Worm (Caenorhabditis elegans) whole organism, L1 larva: ENCODE measurements around the gene ttbk-6.
A peak's percentile ranks its signal among the peaks of the same experiment; 100 is the strongest.

ENCODE experiments used
- C16A3.4 ChIP-seq: fragments of 150-350 bp; optimal IDR thresholded peaks from 2 replicates; lab custom pipeline; 2014; ENCODE audit warnings: missing biosample characterization, missing genetic modification characterization
- F16B12.6 ChIP-seq: fragments of 150-350 bp; optimal IDR thresholded peaks from 2 replicates; lab custom pipeline; 2014; ENCODE audit warnings: missing biosample characterization, missing genetic modification characterization
- Y116A8C.19 ChIP-seq: sonication (generic microtip); optimal IDR thresholded peaks from 2 replicates; lab custom pipeline; 2016; ENCODE audit warnings: missing compliant biosample characterization, missing genetic modification characterization, borderline replicate concordance
- aha-1 ChIP-seq: fragments of 150-350 bp; optimal IDR thresholded peaks from 2 replicates; lab custom pipeline; 2014; ENCODE audit warnings: missing biosample characterization, missing genetic modification characterization
- alr-1 ChIP-seq: fragments of 200-800 bp; sonication (Bioruptor generic); optimal IDR thresholded peaks from 2 replicates; lab custom pipeline; 2018; ENCODE audit warnings: borderline replicate concordance, mild to moderate bottlenecking, missing genetic modification characterization, missing compliant biosample characterization
- efl-1 ChIP-seq, 4 experiments: fragments of 150-350 bp; optimal IDR thresholded peaks in 3 of 4; peaks in 1 of 4; 1 replicate in 1 of 4; 2 replicates in 3 of 4; lab custom pipeline; 2014; ENCODE audit warnings: missing biosample characterization in 2 of 4, missing genetic modification characterization in 2 of 4, missing genetic modification reagents in 2 of 4
- egl-13 ChIP-seq: sonication (generic microtip); optimal IDR thresholded peaks from 2 replicates; lab custom pipeline; 2016; ENCODE audit warnings: missing genotype, missing genetic modification reagents, missing genetic modification characterization, missing compliant biosample characterization
- egl-27 ChIP-seq, 2 experiments: fragments of 150-350 bp in 1 of 2; sonication (generic microtip); optimal IDR thresholded peaks; 3 replicates each; lab custom pipeline; 2017 to 2018; ENCODE audit warnings: missing biosample characterization in 2 of 2, missing genetic modification characterization in 2 of 2, missing genetic modification reagents in 2 of 2
- elt-2 ChIP-seq: sonication (generic microtip); optimal IDR thresholded peaks from 2 replicates; lab custom pipeline; 2016; ENCODE audit warnings: missing genetic modification characterization, mild to moderate bottlenecking, inconsistent platforms, missing compliant biosample characterization, missing genetic modification reagents
- ets-5 ChIP-seq: fragments of 200-800 bp; sonication (Bioruptor generic); IDR thresholded peaks from 2 replicates; pipeline ENCODE4 v1.3.6; 2022; ENCODE audit warnings: missing genetic modification characterization, missing compliant biosample characterization
- fkh-10 ChIP-seq: sonication (generic microtip); optimal IDR thresholded peaks from 2 replicates; lab custom pipeline; 2017; ENCODE audit warnings: missing biosample characterization, missing genetic modification reagents, missing genetic modification characterization
- fkh-4 ChIP-seq: sonication (generic microtip); optimal IDR thresholded peaks from 2 replicates; lab custom pipeline; 2016; ENCODE audit warnings: missing compliant biosample characterization, missing genetic modification characterization, borderline replicate concordance
- fos-1 ChIP-seq: fragments of 150-350 bp; optimal IDR thresholded peaks from 2 replicates; lab custom pipeline; 2014; ENCODE audit warnings: missing biosample characterization, missing genetic modification characterization
- hpl-2 ChIP-seq: fragments of 150-350 bp; optimal IDR thresholded peaks from 2 replicates; lab custom pipeline; 2014; ENCODE audit warnings: missing biosample characterization, missing genetic modification reagents, missing genetic modification characterization
- irx-1 ChIP-seq: sonication (generic microtip); optimal IDR thresholded peaks from 2 replicates; lab custom pipeline; 2016; ENCODE audit warnings: missing genetic modification characterization, missing compliant biosample characterization
- isw-1 ChIP-seq: fragments of 200-800 bp; sonication (Bioruptor generic); IDR thresholded peaks from 2 replicates; pipeline ENCODE4 v1.3.6; 2022; ENCODE audit warnings: missing genetic modification characterization, missing compliant biosample characterization
- lin-14 ChIP-seq: fragments of 200-800 bp; sonication (Bioruptor generic); optimal IDR thresholded peaks from 2 replicates; lab custom pipeline; 2018; ENCODE audit warnings: mild to moderate bottlenecking, missing genetic modification characterization, moderate library complexity, missing compliant biosample characterization
- lin-15B ChIP-seq: fragments of 150-350 bp; sonication (generic microtip); optimal IDR thresholded peaks from 3 replicates; lab custom pipeline; 2014; ENCODE audit warnings: missing biosample characterization, missing genetic modification characterization
- lin-35 ChIP-seq, 2 experiments: fragments of 150-350 bp; optimal IDR thresholded peaks; 2 replicates each; lab custom pipeline; 2014; ENCODE audit warnings: missing biosample characterization in 2 of 2, missing genetic modification characterization in 2 of 2, missing genetic modification reagents in 2 of 2
- mab-9 ChIP-seq: fragments of 200-800 bp; sonication (Bioruptor generic); IDR thresholded peaks from 2 replicates; pipeline ENCODE4 v1.3.6; 2022; ENCODE audit warnings: missing genetic modification reagents, missing genetic modification characterization, missing compliant biosample characterization
- mef-2 ChIP-seq: fragments of 150-350 bp; optimal IDR thresholded peaks from 2 replicates; lab custom pipeline; 2014; ENCODE audit warnings: missing biosample characterization, missing genetic modification characterization
- nhr-20 ChIP-seq: sonication (generic microtip); optimal IDR thresholded peaks from 2 replicates; lab custom pipeline; 2016; ENCODE audit warnings: mild to moderate bottlenecking, missing genetic modification characterization, missing compliant biosample characterization
- nhr-47 ChIP-seq: sonication (generic microtip); optimal IDR thresholded peaks from 2 replicates; lab custom pipeline; 2016; ENCODE audit warnings: mild to moderate bottlenecking, missing genetic modification characterization, moderate library complexity, missing compliant biosample characterization
- nhr-84 ChIP-seq: sonication (generic microtip); optimal IDR thresholded peaks from 2 replicates; lab custom pipeline; 2017; ENCODE audit warnings: missing biosample characterization, missing genetic modification characterization
- pax-3 ChIP-seq: fragments of 200-800 bp; sonication (Bioruptor generic); optimal IDR thresholded peaks from 2 replicates; lab custom pipeline; 2018; ENCODE audit warnings: mild to moderate bottlenecking, missing genetic modification characterization, moderate library complexity, missing compliant biosample characterization
- rnt-1 ChIP-seq: sonication (generic microtip); optimal IDR thresholded peaks from 2 replicates; lab custom pipeline; 2016; ENCODE audit warnings: mild to moderate bottlenecking, missing genetic modification characterization, moderate library complexity, missing compliant biosample characterization
- snpc-4 ChIP-seq: fragments of 150-350 bp; optimal IDR thresholded peaks from 2 replicates; lab custom pipeline; 2014; ENCODE audit warnings: missing biosample characterization, missing genetic modification characterization
- snu-23 ChIP-seq: sonication (generic microtip); optimal IDR thresholded peaks from 2 replicates; lab custom pipeline; 2016; ENCODE audit warnings: missing genetic modification characterization, missing compliant biosample characterization
- sup-37 ChIP-seq: fragments of 200-800 bp; sonication (Bioruptor generic); optimal IDR thresholded peaks from 2 replicates; lab custom pipeline; 2018; ENCODE audit warnings: mild to moderate bottlenecking, missing genetic modification characterization, missing compliant biosample characterization
- swsn-7 ChIP-seq: sonication (generic microtip); optimal IDR thresholded peaks from 2 replicates; lab custom pipeline; 2016; ENCODE audit warnings: missing genetic modification characterization, missing compliant biosample characterization
- tbx-2 ChIP-seq: sonication (generic microtip); optimal IDR thresholded peaks from 2 replicates; lab custom pipeline; 2016; ENCODE audit warnings: missing genetic modification characterization, missing compliant biosample characterization
- xbp-1 ChIP-seq: sonication (generic microtip); optimal IDR thresholded peaks from 2 replicates; lab custom pipeline; 2016; ENCODE audit warnings: missing genetic modification characterization, missing compliant biosample characterization
- zag-1 ChIP-seq: fragments of 150-350 bp; optimal IDR thresholded peaks from 2 replicates; lab custom pipeline; 2014; ENCODE audit warnings: missing biosample characterization, missing genetic modification characterization
- zip-4 ChIP-seq: fragments of 200-800 bp; sonication (Bioruptor generic); optimal IDR thresholded peaks from 2 replicates; lab custom pipeline; 2018; ENCODE audit warnings: mild to moderate bottlenecking, missing genetic modification characterization, moderate library complexity, missing compliant biosample characterization
- ztf-4 ChIP-seq: fragments of 150-350 bp; optimal IDR thresholded peaks from 2 replicates; lab custom pipeline; 2014; ENCODE audit warnings: missing biosample characterization, missing genetic modification characterization

ttbk-6 gene

DNA sequence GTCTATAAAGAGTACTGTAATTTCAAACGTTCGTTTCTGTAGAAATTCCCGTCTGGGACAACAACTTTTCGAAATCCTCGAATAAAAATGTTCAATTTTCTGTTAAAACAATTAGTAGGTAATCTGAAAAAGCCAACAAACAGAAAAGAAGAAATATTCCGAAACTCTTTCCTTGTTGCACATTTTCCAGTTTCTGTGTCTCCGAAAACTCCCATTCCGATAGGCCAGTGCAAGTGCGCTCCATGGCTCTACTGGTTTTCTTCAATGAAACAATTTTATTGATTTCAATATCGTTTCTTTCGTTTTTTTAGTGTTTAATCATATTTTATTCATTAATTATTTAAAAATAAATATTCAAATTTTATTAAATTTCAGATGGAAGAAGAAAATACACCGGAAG lies 28.1 kb downstream of the ttbk-6 start, which contains the start of gene F54D8.6 (continued):
- TF ChIP-seq nhr-47 (tag; lab: Kevin White, UChicago), result peak; percentile 37
- TF ChIP-seq lin-35 (GFP tag; optimal IDR thresholded peaks at IDR 0.05; lab: Kevin White, UChicago), result peak; percentile 55 to 77
- peak; percentile 27; the same call in 1 of the 2 replicates for TF ChIP-seq isw-1
- TF ChIP-seq C16A3.4 (tag; lab: Kevin White, UChicago), result peak; percentile 77
- peak; percentile 37 for TF ChIP-seq F16B12.6 (tag; lab: Kevin White, UChicago)
- peak; percentile 56 for TF ChIP-seq lin-14
- no peak for TF ChIP-seq ztf-4
- TF ChIP-seq fos-1 (tag; lab: Kevin White, UChicago), result peak; percentile 14
- no peak for TF ChIP-seq Y116A8C.19 (tag; lab: Kevin White, UChicago)
- peak; percentile 82 for TF ChIP-seq rnt-1 (tag; lab: Kevin White, UChicago)

DNA sequence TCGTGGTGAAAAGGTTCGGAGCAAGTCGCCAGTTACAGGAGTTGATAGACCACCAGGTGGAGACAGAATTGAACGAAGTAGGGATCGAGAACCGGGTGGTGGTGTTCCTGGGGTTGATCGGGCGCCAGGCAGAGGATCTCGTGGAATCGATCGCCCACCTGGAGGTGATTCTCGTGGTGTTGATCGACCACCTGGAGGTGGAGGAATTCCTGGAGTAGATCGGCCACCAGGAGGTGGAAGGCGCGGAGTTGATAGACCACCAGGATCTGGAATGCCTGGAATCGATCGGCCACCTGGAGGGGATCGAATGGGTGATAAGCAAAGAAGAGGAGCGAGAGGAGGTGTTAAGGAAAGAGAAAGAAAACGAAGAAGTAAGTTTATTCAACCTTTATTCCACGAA lies 31.0 kb downstream of the ttbk-6 start:
- TF ChIP-seq nhr-84 (tag; lab: Kevin White, UChicago) (no peak), egl-27 (tag; optimal IDR thresholded peaks at IDR 0.05; lab: Kevin White, UChicago) (no peak), sup-37 (GFP tag; lab: Kevin White, UChicago) (no peak), fkh-4 (tag; lab: Kevin White, UChicago) (no peak), fos-1 (tag; lab: Kevin White, UChicago) (no peak), fkh-10 (GFP tag; lab: Kevin White, UChicago) (no peak), irx-1 (tag; lab: Kevin White, UChicago) (no peak), mef-2 (tag; lab: Kevin White, UChicago) (no peak), nhr-20 (no peak), F16B12.6 (tag; lab: Kevin White, UChicago) (no peak), ets-5 (GFP tag; lab: Robert Waterston, UW) (no peak), pax-3 (no peak), aha-1 (tag; lab: Kevin White, UChicago) (no peak), xbp-1 (tag; lab: Kevin White, UChicago) (no peak), zip-4 (GFP tag; lab: Kevin White, UChicago) (no peak), Y116A8C.19 (tag; lab: Kevin White, UChicago) (no peak), nhr-47 (tag; lab: Kevin White, UChicago) (no peak)

DNA sequence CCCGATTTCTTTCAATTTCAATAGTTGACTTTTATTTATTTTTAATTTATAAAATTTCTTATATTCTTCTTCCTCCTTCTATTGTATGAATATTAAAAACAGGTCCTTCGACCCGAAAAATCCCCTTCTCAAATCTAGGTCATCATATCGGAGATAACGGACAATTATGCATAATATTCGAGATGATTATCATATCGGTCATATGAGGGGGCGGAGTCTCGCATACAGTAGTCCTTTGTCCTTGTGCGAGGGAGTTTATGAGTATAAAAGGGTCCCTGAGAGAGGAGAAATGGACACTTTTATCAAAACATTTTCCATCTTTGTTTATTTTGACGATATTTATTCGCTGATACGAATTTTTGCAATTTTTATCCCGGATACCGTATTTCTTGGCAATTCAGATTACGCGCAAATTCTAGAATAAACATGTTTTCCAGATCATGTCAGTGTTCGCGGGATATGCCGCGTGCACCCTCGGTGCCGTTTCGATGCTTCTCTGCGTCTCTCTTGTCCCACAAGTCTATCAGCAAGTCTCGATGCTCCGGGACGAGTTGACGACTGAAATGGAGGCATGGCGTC lies 32.5 kb downstream of the ttbk-6 start, which contains the start of gene dpy-17:
Gene dpy-17 (plus strand): TSS at position 438 of the 579 bp plus-strand sequence.
- TF ChIP-seq irx-1 (tag; lab: Kevin White, UChicago), result no peak

DNA sequence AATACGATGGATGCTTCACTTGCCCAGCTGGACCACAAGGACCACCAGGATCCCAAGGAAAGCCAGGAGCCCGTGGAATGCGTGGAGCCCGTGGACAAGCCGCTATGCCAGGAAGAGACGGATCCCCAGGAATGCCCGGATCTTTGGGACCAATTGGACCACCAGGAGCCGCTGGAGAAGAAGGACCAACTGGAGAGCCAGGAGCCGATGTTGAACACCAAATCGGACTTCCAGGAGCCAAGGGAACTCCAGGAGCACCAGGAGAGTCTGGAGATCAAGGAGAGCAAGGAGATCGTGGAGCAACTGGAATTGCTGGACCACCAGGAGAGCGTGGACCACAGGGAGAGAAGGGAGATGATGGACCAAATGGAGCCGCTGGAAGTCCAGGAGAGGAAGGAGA lies 33.5 kb downstream of the ttbk-6 start:
- TF ChIP-seq hpl-2 (no peak), snu-23 (GFP tag; lab: Kevin White, UChicago) (no peak), lin-35 (GFP tag; optimal IDR thresholded peaks at IDR 0.05; lab: Kevin White, UChicago) (no peak), snpc-4 (tag; lab: Kevin White, UChicago) (no peak), egl-27 (tag; optimal IDR thresholded peaks at IDR 0.05; lab: Kevin White, UChicago) (no peak), nhr-84 (tag; lab: Kevin White, UChicago) (no peak), tbx-2 (tag; lab: Kevin White, UChicago) (no peak), elt-2 (tag; lab: Kevin White, UChicago) (no peak), egl-13 (tag; lab: Kevin White, UChicago) (no peak), fos-1 (tag; lab: Kevin White, UChicago) (no peak), mab-9 (GFP tag; lab: Robert Waterston, UW) (no peak), swsn-7 (tag; lab: Kevin White, UChicago) (no peak), zag-1 (tag; lab: Kevin White, UChicago) (no peak), lin-15B (tag; lab: Kevin White, UChicago) (no peak), efl-1 (optimal IDR thresholded peaks at IDR 0.05; lab: Kevin White, UChicago) (no peak), efl-1 (GFP tag; optimal IDR thresholded peaks at IDR 0.05 in 1 of 2; lab: Kevin White, UChicago) (no peak), ztf-4 (no peak), alr-1 (tag; lab: Kevin White, UChicago) (no peak), nhr-20 (no peak)
